Worm (Caenorhabditis elegans): ENCODE data around the gene C32B5.13.

Gene C32B5.13

DNA sequence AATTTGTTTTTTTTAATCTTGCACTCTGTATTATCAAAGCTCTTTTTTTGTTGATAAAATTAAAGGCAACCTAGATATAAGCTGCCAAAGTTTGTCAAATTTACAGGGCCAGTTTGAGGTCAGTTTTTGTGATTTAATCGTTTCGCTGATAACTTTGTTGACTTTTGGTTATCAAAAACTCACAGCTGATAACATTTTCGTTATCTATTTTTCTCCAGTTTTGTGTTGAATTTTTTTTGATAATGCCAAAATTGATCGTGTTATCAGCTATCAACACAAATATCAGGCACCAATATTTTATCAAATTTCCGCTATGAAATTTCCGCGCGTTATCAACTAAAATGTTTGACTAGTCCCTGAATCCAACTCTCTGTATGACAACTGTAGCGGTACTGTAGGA lies 46.7 kb downstream of the C32B5.13 start (continued):
- TF ChIP-seq lin-39 (tag; optimal IDR thresholded peaks at IDR 0.05) = no peak

DNA sequence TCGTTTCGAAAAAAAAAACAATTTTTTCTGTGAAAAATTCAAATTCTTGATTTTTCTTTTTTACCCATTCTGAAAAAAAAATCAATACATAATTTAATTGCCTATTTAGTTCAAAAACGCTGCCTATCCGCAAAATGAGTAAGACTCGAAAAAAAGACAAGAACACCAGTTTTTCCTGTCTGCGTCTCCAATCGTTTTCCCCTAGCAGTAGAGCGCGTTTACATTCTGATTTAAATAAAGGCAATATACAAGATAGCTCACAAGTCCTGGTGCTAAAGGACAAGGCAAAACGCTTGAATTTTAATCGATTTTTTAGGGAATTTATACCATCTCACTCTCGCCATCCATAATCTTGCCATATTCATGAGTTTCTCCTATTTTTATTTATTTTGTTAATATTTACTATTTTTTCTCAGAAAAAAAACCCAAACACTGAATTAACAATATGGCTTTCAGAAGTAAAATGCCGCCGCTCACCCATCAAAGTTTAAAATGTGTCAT lies 48.6 kb downstream of the C32B5.13 start, which contains the start of gene fbxc-33:
Gene fbxc-33 (plus strand): TSS at position 451 of the 501 bp plus-strand sequence.
- TF ChIP-seq ceh-82 (tag; optimal IDR thresholded peaks at IDR 0.05) = peak in 1 of 3 experiments; percentile 31
- no peak for TF ChIP-seq nhr-237 (tag; optimal IDR thresholded peaks at IDR 0.05)
- TF ChIP-seq efl-3 (GFP tag; optimal IDR thresholded peaks at IDR 0.05) = no peak
- TF ChIP-seq swsn-7 (tag; optimal IDR thresholded peaks at IDR 0.05) = peak; percentile 26
- TF ChIP-seq lin-39 (tag; optimal IDR thresholded peaks at IDR 0.05) = no peak
- no peak for TF ChIP-seq nhr-47 (tag; optimal IDR thresholded peaks at IDR 0.05)
- TF ChIP-seq snpc-4 (tag; optimal IDR thresholded peaks at IDR 0.05) = peak; percentile 13
- TF ChIP-seq dsc-1 (tag; optimal IDR thresholded peaks at IDR 0.05) = no peak
- TF ChIP-seq F16B12.6 (tag; optimal IDR thresholded peaks at IDR 0.05) = peak; percentile 30
- TF ChIP-seq hlh-17 (GFP tag; optimal IDR thresholded peaks at IDR 0.05; ENCODE audit: borderline replicate concordance) = no peak
- TF ChIP-seq lsy-2 (tag; optimal IDR thresholded peaks at IDR 0.05) = peak; percentile 31 to 66
- no peak for TF ChIP-seq sup-37 (GFP tag; optimal IDR thresholded peaks at IDR 0.05)
- no peak for TF ChIP-seq nhr-76 (tag; optimal IDR thresholded peaks at IDR 0.05)
- peak; percentile 29 for TF ChIP-seq C16A3.4 (tag; optimal IDR thresholded peaks at IDR 0.05)
- no peak for TF ChIP-seq ces-1 (GFP tag; optimal IDR thresholded peaks at IDR 0.05)
- TF ChIP-seq ceh-88 (GFP tag; IDR thresholded peaks at IDR 0.05) = no peak
- no peak for TF ChIP-seq sox-4 (tag; optimal IDR thresholded peaks at IDR 0.05)
- peak; percentile 63 to 64 for TF ChIP-seq efl-1 (optimal IDR thresholded peaks at IDR 0.05)
- peak; percentile 58 to 92 for TF ChIP-seq efl-1 (GFP tag; optimal IDR thresholded peaks at IDR 0.05 in 1 of 2)
- no peak for TF ChIP-seq unc-98 (GFP tag; IDR thresholded peaks at IDR 0.05)
- no peak for TF ChIP-seq ztf-4 (tag; optimal IDR thresholded peaks at IDR 0.05)
- TF ChIP-seq rnt-1 (tag; optimal IDR thresholded peaks at IDR 0.05) = peak; percentile 34
- no peak for TF ChIP-seq mef-2 (tag; optimal IDR thresholded peaks at IDR 0.05)
- TF ChIP-seq irx-1 (tag; optimal IDR thresholded peaks at IDR 0.05) = no peak
- peak; percentile 41 for TF ChIP-seq elt-2 (tag; optimal IDR thresholded peaks at IDR 0.05)
- no peak for TF ChIP-seq jun-1 (tag; optimal IDR thresholded peaks at IDR 0.05)
- peak; percentile 38 for TF ChIP-seq skn-1 (tag; optimal IDR thresholded peaks at IDR 0.05)
- no peak for TF ChIP-seq aha-1 (tag; optimal IDR thresholded peaks at IDR 0.05)
- no peak for TF ChIP-seq aly-2 (tag; optimal IDR thresholded peaks at IDR 0.05)
- peak; percentile 0 for TF ChIP-seq nhr-85 (tag)
- TF ChIP-seq lin-14 (GFP tag; optimal IDR thresholded peaks at IDR 0.05) = peak; percentile 57
- peak; percentile 62 for TF ChIP-seq lin-15B (tag; optimal IDR thresholded peaks at IDR 0.05)
- no peak for TF ChIP-seq fkh-4 (tag; optimal IDR thresholded peaks at IDR 0.05; ENCODE audit: borderline replicate concordance)
- peak in 2 of 3 experiments; percentile 27 to 62 for TF ChIP-seq dpl-1 (GFP tag; optimal IDR thresholded peaks at IDR 0.05)
- peak; percentile 4 for TF ChIP-seq nhr-20 (tag; optimal IDR thresholded peaks at IDR 0.05)
- peak; percentile 23 to 43 for TF ChIP-seq lin-35 (GFP tag; optimal IDR thresholded peaks at IDR 0.05)

ce11 chrII:911680-912079 lies 50.2 kb downstream of the C32B5.13 start, which contains the start of gene fbxc-31:
Gene fbxc-31, plus strand, starts transcription at chrII:911980.
- TF ChIP-seq efl-1 (optimal IDR thresholded peaks at IDR 0.05) = no peak
- peak in 1 of 2 experiments; percentile 15 for TF ChIP-seq efl-1 (GFP tag; optimal IDR thresholded peaks at IDR 0.05 in 1 of 2)
- TF ChIP-seq mep-1 (tag; optimal IDR thresholded peaks at IDR 0.05) = no peak

Measured in whole organism, L1 larva.